Worm (Caenorhabditis elegans): Measurements from ENCODE around the gene C01G6.2.

DNA sequence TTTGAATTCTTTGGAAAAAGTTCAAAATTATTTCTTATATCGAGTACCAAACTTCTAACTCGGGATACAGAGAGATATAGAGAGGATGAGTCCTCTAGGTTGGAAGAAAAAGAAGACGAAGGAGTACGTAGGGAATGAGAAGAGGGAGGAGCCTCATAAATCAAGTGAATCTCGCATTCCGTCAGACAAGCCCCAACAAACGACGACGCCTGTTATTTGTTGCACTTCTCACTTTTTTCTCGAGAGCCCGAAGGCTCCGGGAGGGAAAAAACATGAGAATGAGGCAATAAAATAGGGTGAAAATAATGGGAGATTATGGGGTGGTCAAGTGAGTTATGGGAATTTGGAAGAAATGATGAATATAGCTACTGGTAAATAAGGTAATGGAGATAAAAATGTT is 32.8 kb downstream of the C01G6.2 start:
- TF ChIP-seq fkh-10 (GFP tag; optimal IDR thresholded peaks at IDR 0.05), result no peak
- TF ChIP-seq arid-1 (GFP tag; conservative IDR thresholded peaks at IDR 0.05), result no peak
- no peak for TF ChIP-seq ceh-28 (tag; optimal IDR thresholded peaks at IDR 0.05)
- no peak for TF ChIP-seq ceh-82 (tag; optimal IDR thresholded peaks at IDR 0.05)
- no peak for TF ChIP-seq nhr-10 (tag; optimal IDR thresholded peaks at IDR 0.05)
- no peak for TF ChIP-seq mdl-1 (tag; optimal IDR thresholded peaks at IDR 0.05)
- TF ChIP-seq ceh-32 (tag; optimal IDR thresholded peaks at IDR 0.05; ENCODE audit: poor library complexity), result no peak
- no peak for TF ChIP-seq lsy-2 (tag; optimal IDR thresholded peaks at IDR 0.05)
- no peak for TF ChIP-seq nhr-76 (tag; optimal IDR thresholded peaks at IDR 0.05)
- TF ChIP-seq pqm-1 (tag; optimal IDR thresholded peaks at IDR 0.05), result no peak
- TF ChIP-seq snpc-4 (tag; optimal IDR thresholded peaks at IDR 0.05), result no peak
- TF ChIP-seq ztf-7 (tag; optimal IDR thresholded peaks at IDR 0.05), result no peak
